Fruit fly (Drosophila melanogaster): ENCODE data around the gene Gss1.
"Not testable (repeated sequence)": the region's sequence is repeated elsewhere in the genome, so short reads cannot be mapped to it uniquely, and the experiment has no call there.

Gss1 gene

DNA sequence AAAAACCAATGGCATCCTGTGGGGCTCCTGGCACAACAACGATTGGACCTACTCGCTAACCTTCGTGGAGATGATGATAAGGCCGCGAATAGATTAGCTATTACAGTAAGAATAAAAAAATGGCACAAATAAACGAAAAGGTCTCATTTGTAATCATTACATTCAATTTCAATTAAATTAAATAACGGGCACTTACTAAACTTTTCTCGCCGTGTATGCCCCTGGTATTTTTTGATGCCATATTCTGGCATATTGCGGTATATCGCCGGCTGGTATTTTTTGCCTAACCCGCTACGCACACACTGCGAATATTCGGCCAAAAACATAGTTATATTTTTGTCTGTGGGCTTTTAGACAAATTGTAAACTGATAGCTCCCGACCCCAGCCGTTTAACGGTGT lies at the start of gene Gss1:
Gene Gss1, plus strand, starts transcription at position 301 of the 400 bp plus-strand sequence.
- not testable (repeated sequence) for TF ChIP-seq bab1 (GFP tag; optimal IDR thresholded peaks at IDR 0.05); CG7101 (tag; optimal IDR thresholded peaks at IDR 0.05); ovo (GFP tag; optimal IDR thresholded peaks at IDR 0.05)

DNA sequence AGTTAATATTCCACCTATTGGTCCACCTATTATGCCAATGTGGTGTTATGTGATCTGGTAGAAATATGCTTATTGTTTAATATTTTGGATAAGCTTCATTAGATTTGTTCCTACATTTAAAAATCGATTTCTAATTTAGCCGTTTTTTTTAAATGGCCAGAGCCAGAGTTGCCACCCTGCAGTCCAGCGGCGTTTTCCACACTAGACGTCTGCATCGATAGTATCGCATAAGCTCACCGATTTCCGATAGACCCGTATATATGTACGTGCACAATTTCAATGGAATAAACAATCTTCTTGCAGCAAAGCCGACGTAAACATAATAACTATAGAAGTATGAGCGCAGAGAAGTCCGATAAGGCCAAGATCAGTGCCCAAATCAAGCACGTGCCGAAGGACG lies 47.4 kb upstream of the Gss1 start, which contains the start of gene Taf9:
Gene Taf9, plus strand, starts transcription at position 239 of the 400 bp plus-strand sequence.
- TF ChIP-seq Crg-1 (GFP tag; optimal IDR thresholded peaks at IDR 0.05) (peak; percentile 26), CG7045 (GFP tag; optimal IDR thresholded peaks at IDR 0.05) (no peak), kay (GFP tag; ENCODE audit: borderline replicate concordance) (no peak), Clk (GFP tag; optimal IDR thresholded peaks at IDR 0.05) (no peak), CG1620 (GFP tag; optimal IDR thresholded peaks at IDR 0.05) (peak; percentile 47), Mnt (GFP tag; optimal IDR thresholded peaks at IDR 0.05) (peak; percentile 23), CG14711 (tag; optimal IDR thresholded peaks at IDR 0.05) (peak; percentile 36), cic (GFP tag; optimal IDR thresholded peaks at IDR 0.05) (peak; percentile 25), toe (GFP tag; optimal IDR thresholded peaks at IDR 0.05) (no peak), bab1 (GFP tag; optimal IDR thresholded peaks at IDR 0.05) (peak; percentile 69), CG7101 (tag; optimal IDR thresholded peaks at IDR 0.05) (no peak), ovo (GFP tag; optimal IDR thresholded peaks at IDR 0.05) (no peak), cnc (optimal IDR thresholded peaks at IDR 0.05) (no peak), tj (GFP tag; optimal IDR thresholded peaks at IDR 0.05) (no peak), CG33017 (tag; optimal IDR thresholded peaks at IDR 0.05) (no peak), pad (GFP tag; optimal IDR thresholded peaks at IDR 0.05) (peak; percentile 7), CG5204 (GFP tag; optimal IDR thresholded peaks at IDR 0.05) (no peak)

DNA sequence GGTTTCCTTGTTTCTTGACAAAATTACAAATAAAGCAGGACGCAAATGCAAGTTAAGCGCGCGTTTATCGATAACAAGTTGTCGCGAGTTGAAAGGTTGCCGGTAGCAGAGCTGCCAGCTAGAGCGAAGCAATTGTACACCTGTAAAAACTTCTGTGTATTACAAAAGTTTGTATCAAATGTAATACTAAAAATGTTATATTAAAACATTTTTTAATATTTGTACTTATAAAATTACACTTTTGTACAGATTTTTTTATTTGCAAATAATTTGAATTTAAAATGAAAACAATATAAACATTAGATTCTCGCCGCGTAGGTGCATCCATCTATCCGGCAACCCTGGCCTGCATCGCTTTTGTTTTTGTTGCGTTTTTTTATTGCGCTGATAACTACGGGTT lies 44.7 kb upstream of the Gss1 start, which contains the start of the genes CG8142 and Ucp4A:
Gene CG8142, minus strand, starts transcription at position 82 of the 400 bp plus-strand sequence.
Gene Ucp4A, plus strand, starts transcription at position 327 of the 400 bp plus-strand sequence.
- TF ChIP-seq kay (GFP tag; ENCODE audit: borderline replicate concordance) (no peak), cnc (optimal IDR thresholded peaks at IDR 0.05) (no peak), tj (GFP tag; optimal IDR thresholded peaks at IDR 0.05) (peak; percentile 74), Hr96 (GFP tag; optimal IDR thresholded peaks at IDR 0.05) (no peak), CG33017 (tag; optimal IDR thresholded peaks at IDR 0.05) (peak; percentile 81), CG5204 (GFP tag; optimal IDR thresholded peaks at IDR 0.05) (no peak), pad (GFP tag; optimal IDR thresholded peaks at IDR 0.05) (peak; percentile 85), toe (GFP tag; optimal IDR thresholded peaks at IDR 0.05) (peak; percentile 74), CG1620 (GFP tag; optimal IDR thresholded peaks at IDR 0.05) (peak; percentile 85), CG14711 (tag; optimal IDR thresholded peaks at IDR 0.05) (peak; percentile 96), CG12768 (GFP tag; optimal IDR thresholded peaks at IDR 0.05) (peak; percentile 85), Clk (GFP tag; optimal IDR thresholded peaks at IDR 0.05) (peak; percentile 69), CG7045 (GFP tag; optimal IDR thresholded peaks at IDR 0.05) (peak; percentile 85), CG7101 (tag; optimal IDR thresholded peaks at IDR 0.05) (peak; percentile 96), CG11617 (GFP tag; optimal IDR thresholded peaks at IDR 0.05) (peak; percentile 92), ovo (GFP tag; optimal IDR thresholded peaks at IDR 0.05) (peak; percentile 73), Crg-1 (GFP tag; optimal IDR thresholded peaks at IDR 0.05) (peak; percentile 85), bab1 (GFP tag; optimal IDR thresholded peaks at IDR 0.05) (peak; percentile 96), cic (GFP tag; optimal IDR thresholded peaks at IDR 0.05) (peak; percentile 16), Mnt (GFP tag; optimal IDR thresholded peaks at IDR 0.05) (peak; percentile 79)

DNA sequence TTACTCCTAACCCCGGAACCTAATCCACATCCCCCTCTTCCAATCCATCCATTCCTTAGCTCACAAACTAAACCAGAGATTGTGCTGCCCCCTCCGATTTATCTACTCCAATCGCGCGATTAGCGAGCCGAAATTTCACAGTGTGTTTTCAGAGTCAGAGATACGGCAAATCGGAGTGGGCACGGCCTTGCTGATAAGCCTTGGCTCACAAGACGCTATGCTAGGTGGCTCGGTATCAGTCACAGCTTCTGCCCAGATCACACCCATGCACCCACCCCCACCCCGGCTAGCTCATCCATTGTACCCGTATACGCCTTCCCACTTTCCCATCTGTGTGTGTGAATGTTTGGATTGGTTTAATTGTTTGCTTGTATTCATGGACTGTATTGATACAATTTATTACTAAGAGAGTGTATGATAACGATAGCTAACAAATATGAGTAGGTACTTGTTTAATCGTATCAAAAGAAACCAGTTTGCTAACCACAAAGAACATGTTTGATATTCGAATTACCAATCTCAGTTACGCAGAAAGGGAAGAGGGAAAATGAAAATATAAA lies 43.4 kb upstream of the Gss1 start:
- TF ChIP-seq cic (GFP tag; optimal IDR thresholded peaks at IDR 0.05) (peak; percentile 19), CG1620 (GFP tag; optimal IDR thresholded peaks at IDR 0.05) (no peak)

DNA sequence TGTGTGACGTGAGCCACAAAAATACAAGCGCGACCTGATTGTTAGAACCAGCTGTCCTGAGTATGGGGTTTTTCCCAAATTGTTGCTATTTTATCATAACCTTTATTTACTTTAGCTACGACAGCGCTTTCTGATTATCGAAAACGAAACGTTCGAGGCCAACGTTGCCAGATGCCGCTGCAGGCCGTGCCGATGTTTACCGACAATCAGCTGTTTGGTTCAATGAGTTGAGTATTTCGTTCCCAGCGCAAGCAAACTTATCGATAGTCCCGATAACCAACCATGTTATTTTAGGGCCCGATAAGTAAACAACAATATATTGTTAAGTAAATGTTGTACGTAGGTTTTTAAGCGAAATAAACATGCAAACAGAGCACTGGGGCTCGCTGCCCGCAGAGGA lies 39.2 kb upstream of the Gss1 start, which contains the start of the genes CG15814 and Spt7:
Gene CG15814, minus strand, starts transcription at position 164 of the 400 bp plus-strand sequence.
Gene Spt7, plus strand, starts transcription at position 282 of the 400 bp plus-strand sequence.
- TF ChIP-seq kay (GFP tag; ENCODE audit: borderline replicate concordance): no peak
- no peak for TF ChIP-seq Hr96 (GFP tag; optimal IDR thresholded peaks at IDR 0.05)
- TF ChIP-seq CG14711 (tag; optimal IDR thresholded peaks at IDR 0.05): peak; percentile 8
- peak; percentile 34 for TF ChIP-seq CG1620 (GFP tag; optimal IDR thresholded peaks at IDR 0.05)
- peak; percentile 69 for TF ChIP-seq bab1 (GFP tag; optimal IDR thresholded peaks at IDR 0.05)
- no peak for TF ChIP-seq toe (GFP tag; optimal IDR thresholded peaks at IDR 0.05)
- peak; percentile 65 for TF ChIP-seq CG11617 (GFP tag; optimal IDR thresholded peaks at IDR 0.05)
- peak; percentile 51 for TF ChIP-seq pad (GFP tag; optimal IDR thresholded peaks at IDR 0.05)
- no peak for TF ChIP-seq CG12768 (GFP tag; optimal IDR thresholded peaks at IDR 0.05)
- no peak for TF ChIP-seq CG33017 (tag; optimal IDR thresholded peaks at IDR 0.05)
- peak; percentile 43 for TF ChIP-seq CG7101 (tag; optimal IDR thresholded peaks at IDR 0.05)
- peak; percentile 81 for TF ChIP-seq Mnt (GFP tag; optimal IDR thresholded peaks at IDR 0.05)
- peak; percentile 40 for TF ChIP-seq cic (GFP tag; optimal IDR thresholded peaks at IDR 0.05)
- TF ChIP-seq CG7045 (GFP tag; optimal IDR thresholded peaks at IDR 0.05): no peak
- TF ChIP-seq Clk (GFP tag; optimal IDR thresholded peaks at IDR 0.05): no peak
- TF ChIP-seq ovo (GFP tag; optimal IDR thresholded peaks at IDR 0.05): peak; percentile 72
- peak in 1 of 2 experiments; percentile 16 for TF ChIP-seq cnc (optimal IDR thresholded peaks at IDR 0.05)
- TF ChIP-seq Crg-1 (GFP tag; optimal IDR thresholded peaks at IDR 0.05): peak; percentile 69
- TF ChIP-seq tj (GFP tag; optimal IDR thresholded peaks at IDR 0.05): peak; percentile 61
- TF ChIP-seq CG5204 (GFP tag; optimal IDR thresholded peaks at IDR 0.05): no peak

DNA sequence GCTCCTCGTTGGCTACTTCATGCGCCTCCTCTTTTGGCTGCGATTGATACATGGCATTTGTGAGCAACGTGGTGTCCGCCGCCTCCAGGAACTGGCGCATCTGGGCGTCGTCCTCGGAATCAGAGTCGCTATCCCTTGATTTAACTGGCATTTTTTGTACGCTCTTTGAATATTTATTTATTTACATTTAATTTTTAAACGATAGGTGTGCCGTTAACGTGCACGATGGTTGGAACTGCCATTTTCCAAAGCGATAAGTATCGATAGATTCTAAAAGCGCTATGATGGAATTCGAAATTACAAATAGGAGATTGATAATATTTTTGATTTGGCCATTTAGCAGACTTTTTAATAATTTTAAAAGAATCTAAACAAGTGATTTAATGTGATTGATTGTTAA lies 36.9 kb upstream of the Gss1 start, which contains the start of gene CG32554:
Gene CG32554, minus strand, starts transcription at position 229 of the 400 bp plus-strand sequence.
- peak; percentile 6 for TF ChIP-seq bab1 (GFP tag; optimal IDR thresholded peaks at IDR 0.05)
- TF ChIP-seq CG7045 (GFP tag; optimal IDR thresholded peaks at IDR 0.05): no peak

All from whole organism, adult.